Worm (Caenorhabditis elegans): ENCODE measurements around the gene asd-1.

DNA sequence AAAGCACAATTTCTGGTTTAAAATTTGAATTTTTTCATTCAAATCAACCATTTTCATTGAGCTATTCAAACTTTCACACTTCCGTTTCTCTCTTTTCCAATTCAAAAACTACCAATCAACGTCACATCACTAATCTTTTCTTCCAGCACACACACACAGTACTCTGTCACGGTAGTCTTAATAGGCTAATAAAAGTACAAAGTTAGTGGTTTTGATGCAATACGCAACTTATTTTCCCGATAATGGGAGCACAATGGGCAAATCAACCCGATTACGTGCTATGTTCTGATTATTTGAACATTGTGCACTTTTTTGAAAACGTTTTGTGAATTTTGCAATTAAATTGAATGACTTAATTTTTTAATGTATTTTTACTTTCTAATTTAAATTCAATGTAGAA, 30.3 kb downstream of the asd-1 start:
- no peak for TF ChIP-seq unc-62 (GFP tag; optimal IDR thresholded peaks at IDR 0.05)
- TF ChIP-seq nhr-12 (tag; optimal IDR thresholded peaks at IDR 0.05): no peak
- TF ChIP-seq elt-3 (tag; optimal IDR thresholded peaks at IDR 0.05): no peak
- no peak for TF ChIP-seq pha-4 (tag; optimal IDR thresholded peaks at IDR 0.05)
- TF ChIP-seq blmp-1 (tag; optimal IDR thresholded peaks at IDR 0.05): no peak
- no peak for TF ChIP-seq drap-1 (GFP tag; optimal IDR thresholded peaks at IDR 0.05)
- TF ChIP-seq snpc-4 (tag; optimal IDR thresholded peaks at IDR 0.05): no peak
- TF ChIP-seq lsy-2 (tag; optimal IDR thresholded peaks at IDR 0.05): no peak
- no peak for TF ChIP-seq nhr-76 (tag; optimal IDR thresholded peaks at IDR 0.05)
- TF ChIP-seq unc-39 (tag; optimal IDR thresholded peaks at IDR 0.05): no peak
- TF ChIP-seq nhr-28 (tag; optimal IDR thresholded peaks at IDR 0.05): no peak

Data from whole organism, mixed stage, embryonic.